Fruit fly (Drosophila melanogaster) whole organism, embryonic: ENCODE results near the gene CG42820.
A peak's percentile ranks its signal among the peaks of the same experiment; 100 is the strongest.

Experiments
- Abd-B ChIP-seq: fragments of 200-800 bp; sonication (Bioruptor generic); optimal IDR thresholded peaks from 2 replicates; lab custom pipeline; 2018; ENCODE audit warnings: missing biosample characterization, mild to moderate bottlenecking, missing genetic modification characterization, moderate library complexity
- Bgb ChIP-seq: fragments of 200-800 bp; sonication (Bioruptor generic); IDR thresholded peaks from 2 replicates; pipeline ENCODE4 v1.3.6; 2022; ENCODE audit warnings: missing biosample characterization, missing genetic modification characterization; ENCODE audit not compliant: partially characterized antibody
- CG10274 ChIP-seq: fragments of 200-800 bp; sonication (Bioruptor generic); optimal IDR thresholded peaks from 3 replicates; lab custom pipeline; 2017; ENCODE audit warnings: missing biosample characterization, mild to moderate bottlenecking, missing genetic modification characterization
- CG10543 ChIP-seq: fragments of 200-800 bp; sonication (Bioruptor generic); optimal IDR thresholded peaks from 3 replicates; lab custom pipeline; 2017; ENCODE audit warnings: missing biosample characterization, mild to moderate bottlenecking, missing genetic modification characterization, moderate library complexity
- CG11723 ChIP-seq: fragments of 200-800 bp; sonication (Bioruptor generic); optimal IDR thresholded peaks from 2 replicates; lab custom pipeline; 2017; ENCODE audit warnings: missing biosample characterization, mild to moderate bottlenecking, missing genetic modification characterization
- CG16815 ChIP-seq: fragments of 200-800 bp; sonication (Bioruptor generic); optimal IDR thresholded peaks from 3 replicates; lab custom pipeline; 2017; ENCODE audit warnings: missing biosample characterization, mild to moderate bottlenecking, missing genetic modification characterization
- CG17328 ChIP-seq: fragments of 200-800 bp; sonication (Bioruptor generic); IDR thresholded peaks from 2 replicates; pipeline ENCODE4 v1.3.6; 2022; ENCODE audit warnings: missing biosample characterization, missing genetic modification characterization
- CG18599 ChIP-seq: fragments of 200-800 bp; sonication (Bioruptor generic); optimal IDR thresholded peaks from 3 replicates; lab custom pipeline; 2017; ENCODE audit warnings: missing biosample characterization, missing genetic modification characterization, mild to moderate bottlenecking, moderate library complexity, missing genetic modification reagents
- CG2889 ChIP-seq: fragments of 200-800 bp; sonication (Bioruptor generic); IDR thresholded peaks from 3 replicates; pipeline ENCODE4 v1.3.6; 2022; ENCODE audit warnings: missing biosample characterization, missing genetic modification characterization
- CG42726 ChIP-seq: fragments of 200-800 bp; sonication (Bioruptor generic); IDR thresholded peaks from 2 replicates; pipeline ENCODE4 v1.3.6; 2022; ENCODE audit warnings: missing biosample characterization, missing genetic modification characterization; ENCODE audit not compliant: partially characterized antibody
- CG4820 ChIP-seq: fragments of 200-800 bp; sonication (Bioruptor generic); optimal IDR thresholded peaks from 3 replicates; lab custom pipeline; 2016; ENCODE audit warnings: missing biosample characterization, missing genetic modification characterization
- CG7556 ChIP-seq: fragments of 200-800 bp; sonication (Bioruptor generic); optimal IDR thresholded peaks from 2 replicates; lab custom pipeline; 2017; ENCODE audit warnings: missing biosample characterization, mild to moderate bottlenecking, missing genetic modification characterization
- CG7987 ChIP-seq: fragments of 200-800 bp; sonication (Bioruptor generic); optimal IDR thresholded peaks from 2 replicates; lab custom pipeline; 2018; ENCODE audit warnings: missing biosample characterization, mild to moderate bottlenecking, missing genetic modification characterization, moderate library complexity
- Chrac-16 ChIP-seq: fragments of 200-800 bp; sonication (Bioruptor generic); optimal IDR thresholded peaks from 3 replicates; lab custom pipeline; 2016; ENCODE audit warnings: missing biosample characterization, missing genetic modification characterization
- D19B ChIP-seq: fragments of 200-800 bp; sonication (Bioruptor generic); optimal IDR thresholded peaks from 2 replicates; lab custom pipeline; 2017; ENCODE audit warnings: missing biosample characterization, mild to moderate bottlenecking, missing genetic modification characterization
- E2f1 ChIP-seq: fragments of 200-800 bp; sonication (Bioruptor generic); IDR thresholded peaks from 2 replicates; pipeline ENCODE4 v1.3.6; 2022; ENCODE audit warnings: missing biosample characterization, missing genetic modification characterization
- HHEX ChIP-seq: fragments of 200-800 bp; sonication (Bioruptor generic); optimal IDR thresholded peaks from 3 replicates; lab custom pipeline; 2017; ENCODE audit warnings: missing biosample characterization, mild to moderate bottlenecking, missing genetic modification characterization, missing genetic modification reagents
- HLH54F ChIP-seq: fragments of 200-800 bp; sonication (Bioruptor generic); optimal IDR thresholded peaks from 3 replicates; lab custom pipeline; 2016; ENCODE audit warnings: missing biosample characterization, missing genetic modification characterization
- Hmr ChIP-seq: fragments of 200-800 bp; sonication (Bioruptor generic); optimal IDR thresholded peaks from 3 replicates; lab custom pipeline; 2017; ENCODE audit warnings: mild to moderate bottlenecking, missing biosample characterization, missing genetic modification reagents, missing genetic modification characterization
- Mes4 ChIP-seq: fragments of 200-800 bp; sonication (Bioruptor generic); optimal IDR thresholded peaks from 2 replicates; lab custom pipeline; 2016; ENCODE audit warnings: missing biosample characterization, missing genetic modification characterization
- Myb ChIP-seq: fragments of 200-800 bp; sonication (Bioruptor generic); optimal IDR thresholded peaks from 2 replicates; lab custom pipeline; 2016; ENCODE audit warnings: missing biosample characterization, missing genetic modification characterization
- Nf-YC ChIP-seq: fragments of 200-800 bp; optimal IDR thresholded peaks from 3 replicates; lab custom pipeline; 2019; ENCODE audit warnings: missing biosample characterization, mild to moderate bottlenecking, missing genetic modification characterization, moderate library complexity
- Oli ChIP-seq: fragments of 200-800 bp; sonication (Bioruptor generic); optimal IDR thresholded peaks from 2 replicates; lab custom pipeline; 2018; ENCODE audit warnings: missing biosample characterization, mild to moderate bottlenecking, missing genetic modification characterization, moderate library complexity
- Optix ChIP-seq: fragments of 200-800 bp; sonication (Bioruptor generic); IDR thresholded peaks from 3 replicates; pipeline ENCODE4 v1.3.6; 2022; ENCODE audit warnings: missing biosample characterization, missing genetic modification characterization
- Sox102F ChIP-seq: fragments of 200-800 bp; sonication (Bioruptor generic); optimal IDR thresholded peaks from 2 replicates; lab custom pipeline; 2018; ENCODE audit warnings: missing biosample characterization, mild to moderate bottlenecking, missing genetic modification characterization, moderate library complexity
- Sry-δ ChIP-seq: fragments of 200-800 bp; sonication (Bioruptor generic); optimal IDR thresholded peaks from 2 replicates; lab custom pipeline; 2016; ENCODE audit warnings: missing biosample characterization, missing genetic modification characterization
- bowl ChIP-seq: fragments of 200-800 bp; sonication (Bioruptor generic); IDR thresholded peaks from 2 replicates; pipeline ENCODE4 v1.3.6; 2022; ENCODE audit warnings: missing biosample characterization, missing genetic modification characterization
- cas ChIP-seq: fragments of 200-800 bp; sonication (Bioruptor generic); IDR thresholded peaks from 2 replicates; pipeline ENCODE4 v1.3.6; 2022; ENCODE audit warnings: missing biosample characterization, missing genetic modification characterization
- chn ChIP-seq: fragments of 200-800 bp; sonication (Bioruptor generic); optimal IDR thresholded peaks from 2 replicates; lab custom pipeline; 2016; ENCODE audit warnings: missing biosample characterization, missing genetic modification characterization
- dan ChIP-seq: fragments of 200-800 bp; sonication (Bioruptor generic); IDR thresholded peaks from 2 replicates; pipeline ENCODE4 v1.3.6; 2022; ENCODE audit warnings: missing biosample characterization, missing genetic modification characterization
- dmrt99B ChIP-seq: fragments of 200-800 bp; sonication (Bioruptor generic); optimal IDR thresholded peaks from 2 replicates; lab custom pipeline; 2018; ENCODE audit warnings: missing biosample characterization, mild to moderate bottlenecking, missing genetic modification characterization, moderate library complexity
- emc ChIP-seq: fragments of 200-800 bp; sonication (Bioruptor generic); optimal IDR thresholded peaks from 2 replicates; lab custom pipeline; 2016; ENCODE audit warnings: missing biosample characterization, missing genetic modification characterization
- ems ChIP-seq: fragments of 200-800 bp; sonication (Bioruptor generic); optimal IDR thresholded peaks from 3 replicates; lab custom pipeline; 2016; ENCODE audit warnings: missing biosample characterization, missing genetic modification characterization
- fru ChIP-seq: fragments of >200 bp; optimal IDR thresholded peaks from 2 replicates; lab custom pipeline; 2017
- grn ChIP-seq: fragments of 200-800 bp; sonication (Bioruptor generic); optimal IDR thresholded peaks from 3 replicates; lab custom pipeline; 2017; ENCODE audit warnings: missing biosample characterization, missing genetic modification characterization
- gt ChIP-seq: fragments of 200-800 bp; sonication (Bioruptor generic); IDR thresholded peaks from 2 replicates; pipeline ENCODE4 v1.3.6; 2022; ENCODE audit warnings: missing biosample characterization, missing genetic modification characterization
- h ChIP-seq: fragments of >200 bp; optimal IDR thresholded peaks from 2 replicates; lab custom pipeline; 2017
- insv ChIP-seq, 2 experiments: fragments of 200-800 bp; sonication (Bioruptor generic); optimal IDR thresholded peaks; 3 replicates each; lab custom pipeline; 2016 to 2018; ENCODE audit warnings: missing biosample characterization in 2 of 2, missing genetic modification characterization in 2 of 2
- kah ChIP-seq: fragments of 200-800 bp; sonication (Bioruptor generic); optimal IDR thresholded peaks from 2 replicates; lab custom pipeline; 2018; ENCODE audit warnings: missing biosample characterization, mild to moderate bottlenecking, missing genetic modification characterization
- knrl ChIP-seq: fragments of 200-800 bp; sonication (Bioruptor generic); IDR thresholded peaks from 3 replicates; pipeline ENCODE4 v1.3.6; 2022; ENCODE audit warnings: missing biosample characterization, missing genetic modification characterization; ENCODE audit not compliant: partially characterized antibody
- mirr ChIP-seq: fragments of 200-800 bp; sonication (Bioruptor generic); optimal IDR thresholded peaks from 3 replicates; lab custom pipeline; 2018; ENCODE audit warnings: missing biosample characterization, mild to moderate bottlenecking, missing genetic modification characterization
- oc ChIP-seq: fragments of 200-800 bp; sonication (Bioruptor generic); optimal IDR thresholded peaks from 2 replicates; lab custom pipeline; 2018; ENCODE audit warnings: missing biosample characterization, mild to moderate bottlenecking, missing genetic modification characterization, moderate library complexity
- pho ChIP-seq: fragments of 200-800 bp; sonication (Bioruptor generic); optimal IDR thresholded peaks from 2 replicates; lab custom pipeline; 2016; ENCODE audit warnings: missing biosample characterization, missing genetic modification characterization
- sisA ChIP-seq: fragments of 200-800 bp; sonication (Bioruptor generic); IDR thresholded peaks from 2 replicates; pipeline ENCODE4 v1.3.6; 2022; ENCODE audit warnings: missing biosample characterization, missing genetic modification characterization
- sqz ChIP-seq: fragments of 200-800 bp; sonication (Bioruptor generic); optimal IDR thresholded peaks from 3 replicates; lab custom pipeline; 2018; ENCODE audit warnings: missing biosample characterization, mild to moderate bottlenecking, missing genetic modification characterization
- ssp ChIP-seq: fragments of 200-800 bp; sonication (Bioruptor generic); IDR thresholded peaks from 2 replicates; pipeline ENCODE4 v1.3.6; 2022; ENCODE audit warnings: missing biosample characterization, missing genetic modification characterization
- tgo ChIP-seq: fragments of 200-800 bp; sonication (Bioruptor generic); IDR thresholded peaks from 3 replicates; pipeline ENCODE4 v1.3.6; 2022; ENCODE audit warnings: missing biosample characterization, missing genetic modification characterization
- ttk ChIP-seq: fragments of 200-800 bp; sonication (Bioruptor generic); IDR thresholded peaks from 2 replicates; pipeline ENCODE4 v2.1.2; 2022; ENCODE audit warnings: missing biosample characterization, missing genetic modification characterization
- zen ChIP-seq: fragments of 200-800 bp; sonication (Bioruptor generic); optimal IDR thresholded peaks from 3 replicates; lab custom pipeline; 2018; ENCODE audit warnings: missing biosample characterization, mild to moderate bottlenecking, missing genetic modification characterization, moderate library complexity
- zf30C ChIP-seq: fragments of 200-800 bp; sonication (Bioruptor generic); optimal IDR thresholded peaks from 3 replicates; lab custom pipeline; 2018; ENCODE audit warnings: missing biosample characterization, mild to moderate bottlenecking, missing genetic modification characterization
- zfh2 ChIP-seq: fragments of 200-800 bp; sonication (Bioruptor generic); optimal IDR thresholded peaks from 2 replicates; lab custom pipeline; 2016; ENCODE audit warnings: missing biosample characterization, missing genetic modification characterization

Gene CG42820

DNA sequence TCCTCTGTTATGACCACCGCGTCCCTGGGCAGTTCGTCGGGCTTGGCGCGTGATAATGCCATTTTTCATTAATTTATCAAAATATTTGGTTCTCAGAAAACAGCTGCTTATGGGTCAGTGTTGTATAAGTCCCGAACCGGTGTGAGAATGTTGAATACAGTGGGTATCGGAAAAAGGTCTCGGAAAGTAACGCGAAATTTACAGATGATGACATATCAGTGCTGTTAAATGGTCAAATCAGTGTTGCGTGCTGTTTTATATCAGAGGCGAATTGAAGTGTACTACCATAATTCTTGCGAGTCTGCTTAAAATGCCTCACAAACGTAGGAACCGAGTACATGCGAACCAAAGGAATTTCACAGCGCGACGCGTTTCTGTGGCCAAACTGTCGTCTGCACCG, 9.6 kb downstream of the CG42820 start, which contains the start of the genes CG13392 and Rcd4 (continued):
- TF ChIP-seq Abd-B (GFP tag; lab: Kevin White, UChicago): no peak
- peak; percentile 75 for TF ChIP-seq CG18599
- peak; percentile 33; the same call in 1 of the 2 replicates for TF ChIP-seq E2f1 (GFP tag; lab: Robert Waterston, UW)
- TF ChIP-seq Mes4 (GFP tag; lab: Kevin White, UChicago): no peak
- peak; percentile 21 for TF ChIP-seq dmrt99B (tag; lab: Kevin White, UChicago)
- no peak for TF ChIP-seq cas
- no peak for TF ChIP-seq ttk (GFP tag; lab: Robert Waterston, UW)
- TF ChIP-seq Oli (tag; lab: Kevin White, UChicago): no peak
- peak; percentile 73 for TF ChIP-seq Sry-δ (GFP tag; lab: Kevin White, UChicago)
- TF ChIP-seq CG7556 (GFP tag; lab: Kevin White, UChicago): peak; percentile 59
- TF ChIP-seq mirr (GFP tag; lab: Kevin White, UChicago): peak; percentile 65
- no peak for TF ChIP-seq dan (GFP tag; lab: Robert Waterston, UW)
- TF ChIP-seq CG16815 (GFP tag; lab: Kevin White, UChicago): peak; percentile 24
- TF ChIP-seq CG10274: no peak
- TF ChIP-seq CG17328: 0 out of 2 replicates have a peak, but pooled peaks have one; percentile 18
- peak in 1 of 2 experiments; percentile 42 for TF ChIP-seq insv (GFP tag; optimal IDR thresholded peaks at IDR 0.05; lab: Kevin White, UChicago)
- TF ChIP-seq sisA (GFP tag; lab: Robert Waterston, UW): 0 out of 2 replicates have a peak, but pooled peaks have one; percentile 33
- TF ChIP-seq Sox102F (GFP tag; lab: Kevin White, UChicago): peak; percentile 16
- peak; percentile 72 for TF ChIP-seq Bgb
- TF ChIP-seq gt: no peak
- TF ChIP-seq CG10543: peak; percentile 61
- no peak for TF ChIP-seq CG2889 (GFP tag; lab: Robert Waterston, UW)
- peak; percentile 67 for TF ChIP-seq ems (GFP tag; lab: Kevin White, UChicago)
- TF ChIP-seq CG42726 (GFP tag; lab: Robert Waterston, UW): no peak
- TF ChIP-seq Chrac-16 (GFP tag; lab: Kevin White, UChicago): peak; percentile 61
- TF ChIP-seq kah (GFP tag; lab: Kevin White, UChicago): peak; percentile 33
- TF ChIP-seq grn (GFP tag; lab: Kevin White, UChicago): no peak
- peak; percentile 81 for TF ChIP-seq HLH54F (GFP tag; lab: Kevin White, UChicago)
- TF ChIP-seq tgo: 0 out of 3 replicates have a peak, but pooled peaks have one; percentile 20
- TF ChIP-seq D19B: peak; percentile 29
- TF ChIP-seq Nf-YC: peak; percentile 17
- 0 out of 3 replicates have a peak, but pooled peaks have one; percentile 25 for TF ChIP-seq Optix (GFP tag; lab: Robert Waterston, UW)
- peak; percentile 32; the same call in 1 of the 2 replicates for TF ChIP-seq ssp
- TF ChIP-seq Hmr (GFP tag; lab: Kevin White, UChicago): peak; percentile 78
- TF ChIP-seq fru: no peak
- peak; percentile 50 for TF ChIP-seq chn (GFP tag; lab: Kevin White, UChicago)
- TF ChIP-seq sqz: no peak
- peak; percentile 77 for TF ChIP-seq Myb (GFP tag; lab: Kevin White, UChicago)
- no peak for TF ChIP-seq oc (tag; lab: Kevin White, UChicago)
- no peak for TF ChIP-seq h (lab: Kevin White, UChicago)
- TF ChIP-seq zen (tag; lab: Kevin White, UChicago): peak; percentile 76
- TF ChIP-seq HHEX (GFP tag; lab: Kevin White, UChicago): peak; percentile 56
- peak; percentile 36 for TF ChIP-seq zf30C (GFP tag; lab: Kevin White, UChicago)
- peak; percentile 71 for TF ChIP-seq CG7987 (GFP tag; lab: Kevin White, UChicago)
- peak; percentile 3 for TF ChIP-seq CG11723 (GFP tag; lab: Kevin White, UChicago)
- TF ChIP-seq knrl: peak; percentile 51; the same call in 2 of the 3 replicates
- no peak for TF ChIP-seq bowl (GFP tag; lab: Robert Waterston, UW)
- peak; percentile 55 for TF ChIP-seq emc
- TF ChIP-seq pho (GFP tag; lab: Kevin White, UChicago): peak; percentile 79
- peak; percentile 82 for TF ChIP-seq zfh2 (GFP tag; lab: Kevin White, UChicago)
- TF ChIP-seq CG4820 (GFP tag; lab: Kevin White, UChicago): peak; percentile 46
